Worm (Caenorhabditis elegans) whole organism, late embryonic: ENCODE results near the gene daam-1.

Experiments
- F13H6.1 ChIP-seq: sonication (generic microtip); optimal IDR thresholded peaks from 2 replicates; lab custom pipeline; 2016; ENCODE audit warnings: missing genetic modification characterization, missing compliant biosample characterization
- K02D7.2 ChIP-seq: sonication (generic microtip); optimal IDR thresholded peaks from 2 replicates; lab custom pipeline; 2017; ENCODE audit warnings: mild to moderate bottlenecking, missing genetic modification characterization, missing compliant biosample characterization
- Y22D7AL.16 ChIP-seq: sonication (generic microtip); optimal IDR thresholded peaks from 2 replicates; lab custom pipeline; 2016; ENCODE audit warnings: missing genetic modification characterization, missing compliant biosample characterization
- ahr-1 ChIP-seq: sonication (generic microtip); optimal IDR thresholded peaks from 2 replicates; lab custom pipeline; 2016; ENCODE audit warnings: missing genetic modification characterization, missing compliant biosample characterization
- ama-1 ChIP-seq: fragments of 150-350 bp; optimal IDR thresholded peaks from 2 replicates; lab custom pipeline; 2014
- ceh-18 ChIP-seq: sonication (generic microtip); optimal IDR thresholded peaks from 2 replicates; lab custom pipeline; 2016; ENCODE audit warnings: missing genetic modification characterization, missing compliant biosample characterization
- ceh-24 ChIP-seq: sonication (generic microtip); optimal IDR thresholded peaks from 2 replicates; lab custom pipeline; 2016; ENCODE audit warnings: mild to moderate bottlenecking, missing genetic modification characterization, missing compliant biosample characterization
- ceh-31 ChIP-seq: sonication (generic microtip); optimal IDR thresholded peaks from 2 replicates; lab custom pipeline; 2016; ENCODE audit warnings: missing genetic modification characterization, missing compliant biosample characterization
- ceh-34 ChIP-seq: sonication (generic microtip); optimal IDR thresholded peaks from 2 replicates; lab custom pipeline; 2016; ENCODE audit warnings: mild to moderate bottlenecking, missing genetic modification characterization, missing compliant biosample characterization
- ceh-45 ChIP-seq: fragments of 200-800 bp; sonication (Bioruptor generic); IDR thresholded peaks from 2 replicates; pipeline ENCODE4 v1.3.6; 2022; ENCODE audit warnings: missing genetic modification reagents, missing genetic modification characterization, missing compliant biosample characterization
- ceh-48 ChIP-seq: sonication (generic microtip); optimal IDR thresholded peaks from 2 replicates; lab custom pipeline; 2016; ENCODE audit warnings: missing genetic modification characterization, inconsistent platforms, missing compliant biosample characterization
- ceh-9 ChIP-seq: sonication (generic microtip); optimal IDR thresholded peaks from 2 replicates; lab custom pipeline; 2016; ENCODE audit warnings: mild to moderate bottlenecking, missing genetic modification characterization, inconsistent platforms, missing compliant biosample characterization
- che-1 ChIP-seq: sonication (generic microtip); optimal IDR thresholded peaks from 2 replicates; lab custom pipeline; 2016; ENCODE audit warnings: mild to moderate bottlenecking, missing genetic modification characterization, missing compliant biosample characterization
- dmd-4 ChIP-seq: sonication (generic microtip); optimal IDR thresholded peaks from 2 replicates; lab custom pipeline; 2016; ENCODE audit warnings: borderline replicate concordance, missing genetic modification characterization, missing compliant biosample characterization
- dve-1 ChIP-seq: sonication (generic microtip); optimal IDR thresholded peaks from 2 replicates; lab custom pipeline; 2017; ENCODE audit warnings: antibody characterized with exemption, mild to moderate bottlenecking, missing genetic modification characterization, missing compliant biosample characterization
- elt-4 ChIP-seq: sonication (generic microtip); optimal IDR thresholded peaks from 2 replicates; lab custom pipeline; 2016; ENCODE audit warnings: missing genetic modification characterization, missing compliant biosample characterization
- ets-4 ChIP-seq: sonication (generic microtip); optimal IDR thresholded peaks from 2 replicates; lab custom pipeline; 2016; ENCODE audit warnings: missing genetic modification characterization, missing compliant biosample characterization
- fax-1 ChIP-seq: sonication (generic microtip); optimal IDR thresholded peaks from 2 replicates; lab custom pipeline; 2016; ENCODE audit warnings: missing genotype, missing genetic modification characterization, missing compliant biosample characterization
- fkh-10 ChIP-seq: fragments of 150-350 bp; optimal IDR thresholded peaks from 2 replicates; lab custom pipeline; 2014; ENCODE audit warnings: missing biosample characterization, missing genetic modification reagents, missing genetic modification characterization
- hlh-30 ChIP-seq: sonication (generic microtip); optimal IDR thresholded peaks from 2 replicates; lab custom pipeline; 2017; ENCODE audit warnings: antibody characterized with exemption, missing genetic modification characterization, missing compliant biosample characterization; ENCODE audit not compliant: insufficient read depth
- hlh-6 ChIP-seq: sonication (generic microtip); optimal IDR thresholded peaks from 2 replicates; lab custom pipeline; 2016; ENCODE audit warnings: missing genotype, missing genetic modification characterization, missing compliant biosample characterization
- lin-11 ChIP-seq: fragments of 200-800 bp; sonication (Bioruptor generic); optimal IDR thresholded peaks from 2 replicates; lab custom pipeline; 2018; ENCODE audit warnings: mild to moderate bottlenecking, missing genetic modification characterization, missing compliant biosample characterization
- madf-2 ChIP-seq: sonication (generic microtip); optimal IDR thresholded peaks from 2 replicates; lab custom pipeline; 2017; ENCODE audit warnings: missing genetic modification characterization, missing compliant biosample characterization
- mec-3 ChIP-seq: sonication (generic microtip); optimal IDR thresholded peaks from 2 replicates; lab custom pipeline; 2016; ENCODE audit warnings: borderline replicate concordance, missing genetic modification characterization, missing compliant biosample characterization
- nhr-232 ChIP-seq: sonication (generic microtip); optimal IDR thresholded peaks from 2 replicates; lab custom pipeline; 2016; ENCODE audit warnings: missing genetic modification characterization, missing compliant biosample characterization
- npax-4 ChIP-seq: sonication (generic microtip); optimal IDR thresholded peaks from 2 replicates; lab custom pipeline; 2016; ENCODE audit warnings: missing genetic modification characterization, missing compliant biosample characterization
- odd-2 ChIP-seq: sonication (generic microtip); optimal IDR thresholded peaks from 2 replicates; lab custom pipeline; 2017; ENCODE audit warnings: antibody characterized with exemption, mild to moderate bottlenecking, missing genetic modification characterization, missing compliant biosample characterization
- pag-3 ChIP-seq: sonication (generic microtip); optimal IDR thresholded peaks from 2 replicates; lab custom pipeline; 2016; ENCODE audit warnings: missing compliant biosample characterization, missing genetic modification characterization, borderline replicate concordance
- pat-9 ChIP-seq: fragments of 200-800 bp; sonication (Bioruptor generic); optimal IDR thresholded peaks from 2 replicates; lab custom pipeline; 2018; ENCODE audit warnings: mild to moderate bottlenecking, missing genetic modification characterization, moderate library complexity, missing compliant biosample characterization
- pax-1 ChIP-seq: fragments of 150-350 bp; optimal IDR thresholded peaks from 2 replicates; lab custom pipeline; 2014; ENCODE audit warnings: missing biosample characterization, missing genetic modification characterization
- pha-2 ChIP-seq: sonication (generic microtip); optimal IDR thresholded peaks from 2 replicates; lab custom pipeline; 2017; ENCODE audit warnings: mild to moderate bottlenecking, missing genetic modification characterization, missing compliant biosample characterization
- ref-2 ChIP-seq: sonication (generic microtip); optimal IDR thresholded peaks from 2 replicates; lab custom pipeline; 2016; ENCODE audit warnings: missing genetic modification characterization, missing compliant biosample characterization
- rnt-1 ChIP-seq: sonication (generic microtip); optimal IDR thresholded peaks from 2 replicates; lab custom pipeline; 2016; ENCODE audit warnings: missing genetic modification characterization, missing compliant biosample characterization
- sdc-2 ChIP-seq: sonication (generic microtip); optimal IDR thresholded peaks from 2 replicates; lab custom pipeline; 2016; ENCODE audit warnings: missing genotype, missing genetic modification characterization, missing compliant biosample characterization
- sox-4 ChIP-seq: sonication (generic microtip); optimal IDR thresholded peaks from 2 replicates; lab custom pipeline; 2017; ENCODE audit warnings: mild to moderate bottlenecking, missing genetic modification characterization, inconsistent platforms, missing compliant biosample characterization
- syd-9 ChIP-seq: sonication (generic microtip); optimal IDR thresholded peaks from 2 replicates; lab custom pipeline; 2016; ENCODE audit warnings: mild to moderate bottlenecking, missing genetic modification characterization, moderate library complexity, missing compliant biosample characterization
- tbx-7 ChIP-seq: sonication (generic microtip); optimal IDR thresholded peaks from 2 replicates; lab custom pipeline; 2016; ENCODE audit warnings: missing genotype, missing genetic modification characterization, missing compliant biosample characterization
- unc-86 ChIP-seq: sonication (generic microtip); optimal IDR thresholded peaks from 2 replicates; lab custom pipeline; 2016; ENCODE audit warnings: missing genetic modification characterization, missing compliant biosample characterization
- zip-5 ChIP-seq: sonication (generic microtip); optimal IDR thresholded peaks from 2 replicates; lab custom pipeline; 2016; ENCODE audit warnings: missing genetic modification characterization, missing compliant biosample characterization

Gene daam-1

ce11 chrV:44026-44425, 39.6 kb downstream of the daam-1 start:
- TF ChIP-seq syd-9 (tag; lab: Kevin White, UChicago) (no peak), zip-5 (tag; lab: Kevin White, UChicago) (no peak), madf-2 (tag; lab: Kevin White, UChicago) (no peak), rnt-1 (tag; lab: Kevin White, UChicago) (no peak)
- TF ChIP-seq, all 69 proteins: peak for 0

ce11 chrV:43070-43469, 40.6 kb downstream of the daam-1 start:
- no peak for TF ChIP-seq pha-2 (tag; lab: Kevin White, UChicago)
- no peak for TF ChIP-seq npax-4
- no peak for TF ChIP-seq hlh-6 (tag; lab: Kevin White, UChicago)
- TF ChIP-seq ceh-48 (tag; lab: Kevin White, UChicago): peak; percentile 56
- TF ChIP-seq, all 69 proteins: peak for 1

ce11 chrV:37729-38128, 45.9 kb downstream of the daam-1 start:
- TF ChIP-seq ceh-24 (tag; lab: Kevin White, UChicago) (no peak), pat-9 (tag; lab: Kevin White, UChicago) (no peak), ama-1 (lab: Kevin White, UChicago) (no peak), F13H6.1 (no peak)
- TF ChIP-seq, all 69 proteins: peak for 0

ce11 chrV:29823-30222, 53.8 kb downstream of the daam-1 start:
- no peak for TF ChIP-seq ceh-45 (GFP tag; lab: Robert Waterston, UW)
- TF ChIP-seq Y22D7AL.16 (tag; lab: Kevin White, UChicago): no peak
- TF ChIP-seq pax-1 (tag; lab: Kevin White, UChicago): no peak
- no peak for TF ChIP-seq che-1 (tag; lab: Kevin White, UChicago)
- no peak for TF ChIP-seq tbx-7
- no peak for TF ChIP-seq mec-3
- TF ChIP-seq nhr-232 (tag; lab: Kevin White, UChicago): no peak

ce11 chrV:28270-28669, 55.4 kb downstream of the daam-1 start:
- TF ChIP-seq fkh-10 (GFP tag; lab: Kevin White, UChicago) (no peak), sox-4 (no peak), ceh-18 (no peak), pat-9 (tag; lab: Kevin White, UChicago) (no peak), pag-3 (no peak), npax-4 (no peak), che-1 (tag; lab: Kevin White, UChicago) (no peak), syd-9 (tag; lab: Kevin White, UChicago) (no peak), sdc-2 (tag; lab: Kevin White, UChicago) (no peak), ets-4 (tag; lab: Kevin White, UChicago) (no peak)

- TF ChIP-seq zip-5 (tag; lab: Kevin White, UChicago) (no peak), ceh-45 (GFP tag; lab: Robert Waterston, UW) (no peak), ref-2 (tag; lab: Kevin White, UChicago) (no peak), ahr-1 (tag; lab: Kevin White, UChicago) (no peak), lin-11 (tag; lab: Kevin White, UChicago) (no peak), hlh-30 (tag; lab: Kevin White, UChicago) (no peak), ceh-48 (tag; lab: Kevin White, UChicago) (no peak), K02D7.2 (no peak)
These were observed 56.0 kb downstream of the daam-1 start for ce11 chrV:27604-28003.

ce11 chrV:24181-24580, 59.5 kb downstream of the daam-1 start:
- TF ChIP-seq elt-4 (no peak), ceh-9 (tag; lab: Kevin White, UChicago) (no peak), ceh-24 (tag; lab: Kevin White, UChicago) (no peak), lin-11 (tag; lab: Kevin White, UChicago) (no peak), unc-86 (tag; lab: Kevin White, UChicago) (no peak), dve-1 (tag; lab: Kevin White, UChicago) (no peak), dmd-4 (tag; lab: Kevin White, UChicago) (no peak), ceh-31 (no peak), fax-1 (no peak), ceh-34 (tag; lab: Kevin White, UChicago) (no peak), odd-2 (tag; lab: Kevin White, UChicago) (no peak)
- TF ChIP-seq, all 69 proteins: peak for 0
